Worm (Caenorhabditis elegans): ENCODE data around the gene K02E10.5.

K02E10.5 gene

ce11 chrX:2438857-2439256 lies 39.9 kb downstream of the K02E10.5 start, which contains the start of gene gid-2:
gid-2 (minus strand) TSS chrX:2438957.
- no peak for TF ChIP-seq hlh-8 (tag; optimal IDR thresholded peaks at IDR 0.05)

- TF ChIP-seq ceh-6 (GFP tag; optimal IDR thresholded peaks at IDR 0.05): no peak
- TF ChIP-seq pax-1 (tag; optimal IDR thresholded peaks at IDR 0.05): no peak
- TF ChIP-seq hlh-30 (tag; optimal IDR thresholded peaks at IDR 0.05; ENCODE audit: insufficient read depth): no peak
Measured at ce11 chrX:2435353-2435752, 43.4 kb downstream of the K02E10.5 start.

ce11 chrX:2433805-2434204 lies 44.9 kb downstream of the K02E10.5 start:
- TF ChIP-seq C38D4.7 (GFP tag; optimal IDR thresholded peaks at IDR 0.05): no peak

ce11 chrX:2432459-2432858 lies 46.3 kb downstream of the K02E10.5 start:
- TF ChIP-seq elt-2 (tag; optimal IDR thresholded peaks at IDR 0.05) (peak; percentile 59), ttx-3 (tag; optimal IDR thresholded peaks at IDR 0.05) (no peak), npax-4 (tag; optimal IDR thresholded peaks at IDR 0.05) (no peak), ama-1 (optimal IDR thresholded peaks at IDR 0.05) (no peak), hlh-15 (tag; optimal IDR thresholded peaks at IDR 0.05) (no peak), pha-4 (tag; optimal IDR thresholded peaks at IDR 0.05) (no peak), ceh-6 (GFP tag; optimal IDR thresholded peaks at IDR 0.05) (no peak), hlh-30 (tag; optimal IDR thresholded peaks at IDR 0.05; ENCODE audit: insufficient read depth) (peak; percentile 53), odd-2 (tag; optimal IDR thresholded peaks at IDR 0.05) (no peak), madf-2 (tag; optimal IDR thresholded peaks at IDR 0.05) (peak; percentile 12), tbx-2 (tag; optimal IDR thresholded peaks at IDR 0.05) (peak; percentile 73), dve-1 (tag; optimal IDR thresholded peaks at IDR 0.05) (no peak), pat-9 (tag; optimal IDR thresholded peaks at IDR 0.05) (no peak), C38D4.7 (GFP tag; optimal IDR thresholded peaks at IDR 0.05) (no peak), hlh-8 (tag; optimal IDR thresholded peaks at IDR 0.05) (peak; percentile 51), dmd-4 (tag; optimal IDR thresholded peaks at IDR 0.05; ENCODE audit: borderline replicate concordance) (peak; percentile 49), pag-3 (tag; optimal IDR thresholded peaks at IDR 0.05; ENCODE audit: borderline replicate concordance) (no peak), ceh-22 (tag; optimal IDR thresholded peaks at IDR 0.05) (no peak), lim-6 (tag; optimal IDR thresholded peaks at IDR 0.05) (no peak), C08G9.2 (tag; optimal IDR thresholded peaks at IDR 0.05) (no peak), sdc-2 (tag; optimal IDR thresholded peaks at IDR 0.05) (peak; percentile 63), nfya-1 (tag; optimal IDR thresholded peaks at IDR 0.05) (peak; percentile 75), ceh-18 (tag; optimal IDR thresholded peaks at IDR 0.05) (peak; percentile 44), unc-86 (tag; optimal IDR thresholded peaks at IDR 0.05) (no peak), hlh-6 (tag; optimal IDR thresholded peaks at IDR 0.05) (no peak), tbx-7 (tag; optimal IDR thresholded peaks at IDR 0.05) (no peak), mec-3 (tag; optimal IDR thresholded peaks at IDR 0.05; ENCODE audit: borderline replicate concordance) (no peak), rnt-1 (tag; optimal IDR thresholded peaks at IDR 0.05) (peak; percentile 69), pax-1 (tag; optimal IDR thresholded peaks at IDR 0.05) (no peak), pqm-1 (tag; optimal IDR thresholded peaks at IDR 0.05) (no peak), ceh-30 (tag; optimal IDR thresholded peaks at IDR 0.05) (no peak), ceh-2 (tag; optimal IDR thresholded peaks at IDR 0.05) (peak; percentile 64), ceh-9 (tag; optimal IDR thresholded peaks at IDR 0.05) (no peak), che-1 (tag; optimal IDR thresholded peaks at IDR 0.05) (no peak), ref-2 (tag; optimal IDR thresholded peaks at IDR 0.05) (peak; percentile 39), sox-2 (GFP tag; IDR thresholded peaks at IDR 0.05) (no peak), eyg-1 (tag; optimal IDR thresholded peaks at IDR 0.05) (peak; percentile 20), lin-11 (tag; optimal IDR thresholded peaks at IDR 0.05) (no peak), unc-3 (GFP tag; conservative IDR thresholded peaks at IDR 0.05) (no peak), unc-3 (tag; optimal IDR thresholded peaks at IDR 0.05) (no peak), nhr-11 (tag; optimal IDR thresholded peaks at IDR 0.05) (no peak), ceh-45 (GFP tag; IDR thresholded peaks at IDR 0.05) (no peak), K09A11.1 (tag; optimal IDR thresholded peaks at IDR 0.05; ENCODE audit: insufficient read depth) (no peak), sox-4 (tag; optimal IDR thresholded peaks at IDR 0.05) (no peak), ceh-19 (GFP tag; optimal IDR thresholded peaks at IDR 0.05) (no peak), pros-1 (tag; optimal IDR thresholded peaks at IDR 0.05) (peak; percentile 43)
